Worm (Caenorhabditis elegans): ENCODE results near the gene C03B1.3.
A peak's percentile ranks its signal among the peaks of the same experiment; 100 is the strongest.

C03B1.3 gene

DNA sequence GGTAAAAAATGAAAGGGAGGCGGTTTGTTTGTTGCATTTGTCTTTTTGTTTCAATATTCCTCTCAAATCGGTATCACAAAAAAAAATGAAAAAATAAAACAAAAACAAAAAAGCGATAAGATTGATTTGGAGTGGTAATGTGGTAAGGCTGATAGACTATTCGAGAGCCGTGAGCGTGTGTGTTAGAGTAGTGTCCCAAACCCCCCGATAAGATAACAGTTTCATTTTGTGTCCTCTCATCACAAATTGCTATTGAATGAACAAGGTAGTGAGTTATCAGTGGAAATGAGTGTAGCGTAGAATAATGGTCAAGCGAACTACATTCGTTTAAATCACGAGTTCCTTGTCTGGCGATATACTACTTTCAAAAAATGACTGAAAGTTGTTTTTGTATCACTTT lies 27.4 kb upstream of the C03B1.3 start:
- TF ChIP-seq nhr-120 (GFP tag; IDR thresholded peaks at IDR 0.05) (no peak), ztf-26 (tag; optimal IDR thresholded peaks at IDR 0.05) (no peak), hlh-26 (GFP tag; conservative IDR thresholded peaks at IDR 0.05) (no peak), mcd-1 (GFP tag; IDR thresholded peaks at IDR 0.05) (no peak), aptf-3 (GFP tag; IDR thresholded peaks at IDR 0.05) (no peak), F37B4.10 (GFP tag; IDR thresholded peaks at IDR 0.05) (no peak), sea-2 (GFP tag; IDR thresholded peaks at IDR 0.05) (no peak), mes-4 (tag; optimal IDR thresholded peaks at IDR 0.05) (no peak), B0336.3 (GFP tag; IDR thresholded peaks at IDR 0.05) (no peak), let-607 (tag; optimal IDR thresholded peaks at IDR 0.05) (peak in 1 of 2 experiments; percentile 9), F52B5.7 (tag; optimal IDR thresholded peaks at IDR 0.05) (no peak), egl-44 (GFP tag; IDR thresholded peaks at IDR 0.05) (no peak), zim-3 (tag; optimal IDR thresholded peaks at IDR 0.05) (no peak), atf-7 (tag; optimal IDR thresholded peaks at IDR 0.05) (peak; percentile 3), ceh-91 (GFP tag; IDR thresholded peaks at IDR 0.05) (no peak), dox-1 (GFP tag; IDR thresholded peaks at IDR 0.05) (no peak), F22D6.2 (tag; optimal IDR thresholded peaks at IDR 0.05) (no peak), chd-7 (tag; optimal IDR thresholded peaks at IDR 0.05) (no peak), Y53F4B.3 (GFP tag; IDR thresholded peaks at IDR 0.05) (no peak), athp-1 (tag; optimal IDR thresholded peaks at IDR 0.05) (no peak), T26A5.8 (tag; optimal IDR thresholded peaks at IDR 0.05) (no peak), snpc-3.4 (tag; optimal IDR thresholded peaks at IDR 0.05) (no peak), F39B2.1 (GFP tag; IDR thresholded peaks at IDR 0.05) (no peak), him-1 (tag; optimal IDR thresholded peaks at IDR 0.05) (no peak), nfyb-1 (GFP tag; IDR thresholded peaks at IDR 0.05) (peak; percentile 42; the same call in 1 of the 2 replicates), sptf-2 (GFP tag; optimal IDR thresholded peaks at IDR 0.05) (no peak), ceh-40 (GFP tag; IDR thresholded peaks at IDR 0.05) (no peak), K11D2.4 (GFP tag; IDR thresholded peaks at IDR 0.05) (no peak), unc-62 (GFP tag; optimal IDR thresholded peaks at IDR 0.05) (no peak), akir-1 (GFP tag; optimal IDR thresholded peaks at IDR 0.05) (no peak), tbx-9 (tag; optimal IDR thresholded peaks at IDR 0.05; ENCODE audit: borderline replicate concordance) (no peak), lin-26 (GFP tag; IDR thresholded peaks at IDR 0.05) (no peak), attf-6 (GFP tag; IDR thresholded peaks at IDR 0.05) (no peak), F10E7.11 (tag; optimal IDR thresholded peaks at IDR 0.05) (no peak), rpc-1 (optimal IDR thresholded peaks at IDR 0.05) (no peak), rpc-1 (tag; optimal IDR thresholded peaks at IDR 0.05) (no peak), nhr-90 (tag; optimal IDR thresholded peaks at IDR 0.05) (peak; percentile 16), F55B11.4 (tag; optimal IDR thresholded peaks at IDR 0.05; ENCODE audit: borderline replicate concordance, insufficient read depth) (no peak), ceh-79 (tag; optimal IDR thresholded peaks at IDR 0.05) (no peak), nhr-27 (tag; optimal IDR thresholded peaks at IDR 0.05) (no peak), pha-4 (tag; optimal IDR thresholded peaks at IDR 0.05) (peak; percentile 2), ztf-3 (GFP tag; optimal IDR thresholded peaks at IDR 0.05) (no peak), repo-1 (tag; optimal IDR thresholded peaks at IDR 0.05) (no peak), nhr-80 (tag; optimal IDR thresholded peaks at IDR 0.05) (peak; percentile 93), dpl-1 (GFP tag; optimal IDR thresholded peaks at IDR 0.05) (no peak), hrde-1 (tag; optimal IDR thresholded peaks at IDR 0.05; ENCODE audit: borderline replicate concordance) (no peak), aptf-2 (GFP tag; conservative IDR thresholded peaks at IDR 0.05) (no peak), ztf-22 (GFP tag; optimal IDR thresholded peaks at IDR 0.05) (peak; percentile 38), zfh-2 (GFP tag; conservative IDR thresholded peaks at IDR 0.05) (no peak)
